Worm (Caenorhabditis elegans) whole organism, young adult: ENCODE data around the gene fkb-3.

Experiments used
- B0261.1 ChIP-seq: sonication (generic microtip); optimal IDR thresholded peaks from 2 replicates; lab custom pipeline; 2016; ENCODE audit warnings: mild to moderate bottlenecking, missing genetic modification characterization, moderate library complexity, missing compliant biosample characterization
- attf-6 ChIP-seq: fragments of 200-800 bp; sonication (Bioruptor generic); IDR thresholded peaks from 2 replicates; pipeline ENCODE4 v1.3.6; 2022; ENCODE audit warnings: missing genetic modification reagents, missing genetic modification characterization, missing compliant biosample characterization
- dpl-1 ChIP-seq: fragments of 150-350 bp; optimal IDR thresholded peaks from 2 replicates; lab custom pipeline; 2014; ENCODE audit warnings: missing biosample characterization, missing genetic modification reagents, missing genetic modification characterization
- hmg-20 ChIP-seq: fragments of 200-800 bp; sonication (Bioruptor generic); IDR thresholded peaks from 2 replicates; pipeline ENCODE4 v1.3.6; 2022; ENCODE audit warnings: missing genetic modification reagents, missing genetic modification characterization, missing compliant biosample characterization
- madf-3 ChIP-seq: fragments of 200-800 bp; sonication (Bioruptor generic); IDR thresholded peaks from 2 replicates; pipeline ENCODE4 v1.3.6; 2022; ENCODE audit warnings: missing genetic modification reagents, missing genetic modification characterization, missing compliant biosample characterization
- rec-8 ChIP-seq, 2 experiments: sonication (generic microtip); optimal IDR thresholded peaks; 2 replicates each; lab custom pipeline; 2016; ENCODE audit warnings: mild to moderate bottlenecking in 2 of 2, missing genetic modification characterization in 2 of 2, missing genetic modification reagents in 2 of 2, missing genotype in 2 of 2, missing biosample characterization in 1 of 2, missing compliant biosample characterization in 1 of 2, moderate library complexity in 1 of 2
- snpc-4 ChIP-seq, 5 experiments: fragments of 150-350 bp in 1 of 5; sonication (generic microtip) in 4 of 5; optimal IDR thresholded peaks; 2 replicates each; lab custom pipeline; 2014 to 2018; ENCODE audit warnings: missing genetic modification characterization in 5 of 5, missing biosample characterization in 3 of 5, antibody characterized with exemption in 2 of 5, mild to moderate bottlenecking in 2 of 5, missing compliant biosample characterization in 2 of 5, missing genotype in 2 of 5, moderate library complexity in 2 of 5, missing genetic modification reagents in 1 of 5
- unc-130 ChIP-seq: sonication (generic microtip); optimal IDR thresholded peaks from 2 replicates; lab custom pipeline; 2016; ENCODE audit warnings: missing genetic modification reagents, missing genetic modification characterization, missing compliant biosample characterization
- ztf-28 ChIP-seq: fragments of 200-800 bp; sonication (Bioruptor generic); IDR thresholded peaks from 2 replicates; pipeline ENCODE4 v1.3.6; 2022; ENCODE audit warnings: missing genetic modification reagents, missing genetic modification characterization, missing compliant biosample characterization

DNA sequence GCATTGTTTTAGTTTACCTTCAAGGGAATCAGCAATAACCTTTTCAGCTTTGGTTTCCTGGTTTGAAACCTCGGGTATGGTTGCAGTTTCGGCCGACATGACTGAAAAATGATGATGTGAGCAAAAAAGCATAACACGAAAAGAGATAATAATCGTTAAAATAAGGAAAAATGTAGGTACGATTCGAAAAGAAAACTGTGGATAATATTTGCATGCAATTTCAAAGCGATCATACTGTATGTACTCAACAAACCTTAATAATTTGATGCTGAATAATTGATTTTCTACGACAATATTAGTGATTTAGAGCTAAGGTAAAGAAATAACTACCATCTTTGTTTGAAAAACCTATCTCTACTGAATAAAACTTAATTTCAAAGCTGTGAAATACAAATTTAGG is 29.0 kb upstream of the fkb-3 start, which contains the start of gene attf-2:
- TF ChIP-seq madf-3 (GFP tag; lab: Robert Waterston, UW) (0 out of 2 replicates have a peak, but pooled peaks have one; percentile 22), dpl-1 (GFP tag; lab: Kevin White, UChicago) (no peak), ztf-28 (no peak), B0261.1 (tag; lab: Kevin White, UChicago) (no peak), hmg-20 (GFP tag; lab: Robert Waterston, UW) (no peak), unc-130 (GFP tag; lab: Kevin White, UChicago) (no peak), snpc-4 (GFP tag; optimal IDR thresholded peaks at IDR 0.05; lab: Kevin White, UChicago) (no peak), snpc-4 (tag; optimal IDR thresholded peaks at IDR 0.05; lab: Kevin White, UChicago) (no peak), rec-8 (tag; optimal IDR thresholded peaks at IDR 0.05; lab: Kevin White, UChicago) (no peak), attf-6 (GFP tag; lab: Robert Waterston, UW) (no peak)
